Fruit fly (Drosophila melanogaster) whole organism, prepupa: ENCODE data around the gene Marcal1.

Experiments
- Blimp-1 ChIP-seq: fragments of 200-800 bp; sonication (Bioruptor generic); optimal IDR thresholded peaks from 3 replicates; lab custom pipeline; 2017; ENCODE audit warnings: missing biosample characterization, missing genetic modification characterization, mild to moderate bottlenecking, moderate library complexity, missing genetic modification reagents
- CG10631 ChIP-seq: fragments of 200-800 bp; sonication (Bioruptor generic); optimal IDR thresholded peaks from 2 replicates; lab custom pipeline; 2016; ENCODE audit warnings: missing biosample characterization, missing genetic modification characterization
- CG11294 ChIP-seq: fragments of 200-800 bp; sonication (Bioruptor generic); IDR thresholded peaks from 2 replicates; pipeline ENCODE4 v1.3.6; 2022; ENCODE audit warnings: missing biosample characterization, missing genetic modification characterization
- CG11762 ChIP-seq: fragments of 200-800 bp; sonication (Bioruptor generic); optimal IDR thresholded peaks from 3 replicates; lab custom pipeline; 2016; ENCODE audit warnings: missing biosample characterization, missing genetic modification characterization; ENCODE audit not compliant: insufficient read depth
- CG11902 ChIP-seq: fragments of 200-800 bp; sonication (Bioruptor generic); optimal IDR thresholded peaks from 3 replicates; lab custom pipeline; 2016; ENCODE audit warnings: missing biosample characterization, missing genetic modification characterization
- CG15336 ChIP-seq: fragments of 200-800 bp; sonication (Bioruptor generic); IDR thresholded peaks from 2 replicates; pipeline ENCODE4 v1.3.6; 2022; ENCODE audit warnings: missing biosample characterization, missing genetic modification characterization
- CG1621 ChIP-seq: fragments of 200-800 bp; sonication (Bioruptor generic); optimal IDR thresholded peaks from 3 replicates; lab custom pipeline; 2018; ENCODE audit warnings: missing biosample characterization, mild to moderate bottlenecking, missing genetic modification characterization
- CG31627 ChIP-seq: fragments of 200-800 bp; sonication (Bioruptor generic); optimal IDR thresholded peaks from 3 replicates; lab custom pipeline; 2016; ENCODE audit warnings: missing biosample characterization, missing genetic modification characterization
- CG32006 ChIP-seq: fragments of 200-800 bp; sonication (Bioruptor generic); optimal IDR thresholded peaks from 3 replicates; lab custom pipeline; 2017; ENCODE audit warnings: missing biosample characterization, mild to moderate bottlenecking, missing genetic modification characterization
- CG4318 ChIP-seq: fragments of 200-800 bp; sonication (Bioruptor generic); optimal IDR thresholded peaks from 3 replicates; lab custom pipeline; 2017; ENCODE audit warnings: missing biosample characterization, mild to moderate bottlenecking, missing genetic modification characterization
- CG6854 ChIP-seq: fragments of 200-800 bp; sonication (Bioruptor generic); optimal IDR thresholded peaks from 2 replicates; lab custom pipeline; 2017; ENCODE audit warnings: missing biosample characterization, mild to moderate bottlenecking, missing genetic modification characterization
- CG7368 ChIP-seq: fragments of 200-800 bp; sonication (Bioruptor generic); optimal IDR thresholded peaks from 3 replicates; lab custom pipeline; 2016; ENCODE audit warnings: missing biosample characterization, missing genetic modification characterization
- CG8119 ChIP-seq: fragments of 200-800 bp; sonication (Bioruptor generic); IDR thresholded peaks from 3 replicates; pipeline ENCODE4 v1.3.6; 2022; ENCODE audit warnings: missing biosample characterization, missing genetic modification characterization
- CG8632 ChIP-seq: fragments of 200-800 bp; sonication (Bioruptor generic); optimal IDR thresholded peaks from 3 replicates; lab custom pipeline; 2016; ENCODE audit warnings: missing biosample characterization, missing genetic modification characterization
- Eip75B ChIP-seq: fragments of 200-800 bp; sonication (Bioruptor generic); optimal IDR thresholded peaks from 3 replicates; lab custom pipeline; 2016; ENCODE audit warnings: missing biosample characterization, missing genetic modification characterization
- Eip78C ChIP-seq: fragments of 200-800 bp; sonication (Bioruptor generic); peaks from one replicate; lab custom pipeline; 2016; ENCODE audit warnings: missing biosample characterization, missing genetic modification characterization
- Ets21C ChIP-seq: fragments of 200-800 bp; sonication (Bioruptor generic); optimal IDR thresholded peaks from 3 replicates; lab custom pipeline; 2016; ENCODE audit warnings: missing biosample characterization, missing genetic modification characterization
- Hr39 ChIP-seq: fragments of 200-800 bp; sonication (Bioruptor generic); optimal IDR thresholded peaks from 2 replicates; lab custom pipeline; 2016; ENCODE audit warnings: missing biosample characterization, missing genetic modification characterization
- Hr4 ChIP-seq: fragments of 200-800 bp; sonication (Bioruptor generic); optimal IDR thresholded peaks from 3 replicates; lab custom pipeline; 2016; ENCODE audit warnings: missing biosample characterization, missing genetic modification characterization
- Lpt ChIP-seq: fragments of 200-800 bp; sonication (Bioruptor generic); optimal IDR thresholded peaks from 3 replicates; lab custom pipeline; 2016; ENCODE audit warnings: missing biosample characterization, missing genetic modification characterization
- OdsH ChIP-seq: fragments of 200-800 bp; sonication (Bioruptor generic); optimal IDR thresholded peaks from 3 replicates; lab custom pipeline; 2016; ENCODE audit warnings: missing biosample characterization, missing genetic modification characterization
- Smox ChIP-seq: fragments of 200-800 bp; sonication (Bioruptor generic); optimal IDR thresholded peaks from 3 replicates; lab custom pipeline; 2016; ENCODE audit warnings: missing biosample characterization, missing genetic modification characterization
- Sox102F ChIP-seq: fragments of 200-800 bp; sonication (Bioruptor generic); optimal IDR thresholded peaks from 2 replicates; lab custom pipeline; 2016; ENCODE audit warnings: missing biosample characterization, mild to moderate bottlenecking, missing genetic modification characterization
- acj6 ChIP-seq: fragments of 200-800 bp; sonication (Bioruptor generic); optimal IDR thresholded peaks from 3 replicates; lab custom pipeline; 2016; ENCODE audit warnings: missing biosample characterization, missing genetic modification characterization
- cyc ChIP-seq: fragments of 200-800 bp; sonication (Bioruptor generic); optimal IDR thresholded peaks from 3 replicates; lab custom pipeline; 2016; ENCODE audit warnings: missing biosample characterization, missing genetic modification characterization
- dac ChIP-seq: fragments of 200-800 bp; sonication (Bioruptor generic); optimal IDR thresholded peaks from 2 replicates; lab custom pipeline; 2017; ENCODE audit warnings: missing biosample characterization, mild to moderate bottlenecking, missing genetic modification characterization
- dsx ChIP-seq: fragments of 200-800 bp; optimal IDR thresholded peaks from 3 replicates; lab custom pipeline; 2019; ENCODE audit warnings: missing biosample characterization, mild to moderate bottlenecking, missing genetic modification characterization, moderate library complexity; ENCODE audit not compliant: poor library complexity, severe bottlenecking
- eg ChIP-seq: fragments of 200-800 bp; sonication (Bioruptor generic); IDR thresholded peaks from 3 replicates; pipeline ENCODE4 v1.3.6; 2022; ENCODE audit warnings: missing biosample characterization, missing genetic modification characterization
- esn ChIP-seq: fragments of 200-800 bp; sonication (Bioruptor generic); optimal IDR thresholded peaks from 2 replicates; lab custom pipeline; 2016; ENCODE audit warnings: missing biosample characterization, mild to moderate bottlenecking, missing genetic modification characterization, moderate library complexity
- fd59A ChIP-seq: fragments of 200-800 bp; sonication (Bioruptor generic); optimal IDR thresholded peaks from 2 replicates; lab custom pipeline; 2017; ENCODE audit warnings: missing biosample characterization, mild to moderate bottlenecking, missing genetic modification characterization, missing genetic modification reagents
- fd85E ChIP-seq: fragments of 200-800 bp; sonication (Bioruptor generic); optimal IDR thresholded peaks from 3 replicates; lab custom pipeline; 2016; ENCODE audit warnings: missing biosample characterization, missing genetic modification characterization
- fkh ChIP-seq: fragments of 200-800 bp; sonication (Bioruptor generic); optimal IDR thresholded peaks from 3 replicates; lab custom pipeline; 2017; ENCODE audit warnings: missing biosample characterization, mild to moderate bottlenecking, missing genetic modification characterization, moderate library complexity
- lz ChIP-seq: fragments of 200-800 bp; sonication (Bioruptor generic); optimal IDR thresholded peaks from 3 replicates; lab custom pipeline; 2016; ENCODE audit warnings: missing biosample characterization, missing genetic modification characterization
- net ChIP-seq: fragments of 200-800 bp; sonication (Bioruptor generic); optimal IDR thresholded peaks from 3 replicates; lab custom pipeline; 2016; ENCODE audit warnings: missing biosample characterization, missing genetic modification characterization
- pdm3 ChIP-seq: fragments of 200-800 bp; sonication (Bioruptor generic); optimal IDR thresholded peaks from 3 replicates; lab custom pipeline; 2016; ENCODE audit warnings: missing biosample characterization, missing genetic modification characterization
- salr ChIP-seq, 2 experiments: fragments of 200-800 bp; sonication (Bioruptor generic); optimal IDR thresholded peaks; 3 replicates each; lab custom pipeline; 2016 to 2018; ENCODE audit warnings: missing biosample characterization in 2 of 2, missing genetic modification characterization in 2 of 2, mild to moderate bottlenecking in 1 of 2
- ss ChIP-seq, 2 experiments: fragments of 200-800 bp; sonication (Bioruptor generic); optimal IDR thresholded peaks; 2 replicates in 1 of 2; 3 replicates in 1 of 2; lab custom pipeline; 2017 to 2018; ENCODE audit warnings: mild to moderate bottlenecking in 2 of 2, missing biosample characterization in 2 of 2, missing genetic modification characterization in 2 of 2, moderate library complexity in 1 of 2
- svp ChIP-seq: fragments of 200-800 bp; sonication (Bioruptor generic); peaks from one replicate; lab custom pipeline; 2016; ENCODE audit warnings: missing biosample characterization, missing genetic modification characterization
- topi ChIP-seq: fragments of 200-800 bp; sonication (Bioruptor generic); optimal IDR thresholded peaks from 3 replicates; lab custom pipeline; 2016; ENCODE audit warnings: missing biosample characterization, missing genetic modification characterization

Gene Marcal1

DNA sequence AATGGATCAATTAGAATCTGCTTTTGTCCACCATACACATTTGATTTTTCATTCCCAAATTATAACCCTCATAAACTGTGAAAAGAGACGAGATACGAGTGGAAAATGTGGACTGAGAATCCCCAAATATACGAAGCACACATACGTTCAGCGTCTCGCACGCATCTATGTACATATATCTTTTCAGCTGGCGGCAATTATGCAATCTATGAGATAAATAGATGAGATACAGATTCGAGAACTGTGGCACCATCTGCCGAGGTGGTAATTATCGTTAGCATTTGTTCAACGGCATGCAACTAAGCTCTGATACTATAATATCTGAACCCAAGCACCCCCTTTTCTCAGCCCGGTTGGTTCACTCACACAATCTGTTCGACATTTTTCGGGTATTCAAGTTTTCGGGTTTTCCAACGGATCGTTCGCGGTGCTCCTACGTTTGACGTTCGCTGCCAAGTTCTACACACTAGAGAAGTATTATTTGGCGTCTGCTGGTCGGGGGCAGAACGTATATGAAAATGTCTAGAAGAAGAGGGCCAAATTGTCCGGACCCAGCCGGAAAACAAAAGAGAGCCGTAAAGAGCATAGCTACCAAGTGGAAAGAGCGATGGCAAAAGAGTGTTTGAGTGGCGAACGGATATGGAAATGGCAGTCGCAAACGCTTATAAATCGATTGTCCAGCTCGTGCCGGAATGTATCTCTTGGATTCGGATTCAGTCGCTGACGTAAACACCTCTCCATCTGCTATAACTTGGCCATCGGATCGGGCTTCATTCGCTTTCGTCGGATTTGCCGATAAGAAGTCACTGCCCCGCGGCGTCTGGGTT lies 39.9 kb downstream of the Marcal1 start:
- TF ChIP-seq ss (GFP tag; optimal IDR thresholded peaks at IDR 0.05; lab: Kevin White, UChicago) (no peak), esn (GFP tag; lab: Kevin White, UChicago) (no peak), CG11902 (GFP tag; lab: Kevin White, UChicago) (no peak), CG7368 (GFP tag; lab: Kevin White, UChicago) (no peak), Sox102F (GFP tag; lab: Kevin White, UChicago) (no peak), Hr39 (GFP tag; lab: Kevin White, UChicago) (no peak), fkh (GFP tag; lab: Kevin White, UChicago) (no peak), net (GFP tag; lab: Kevin White, UChicago) (no peak), dac (GFP tag; lab: Kevin White, UChicago) (no peak), CG31627 (GFP tag; lab: Kevin White, UChicago) (no peak), CG11762 (no peak), CG8632 (GFP tag; lab: Kevin White, UChicago) (no peak), CG10631 (GFP tag; lab: Kevin White, UChicago) (no peak), topi (GFP tag; lab: Kevin White, UChicago) (no peak), salr (GFP tag; optimal IDR thresholded peaks at IDR 0.05; lab: Kevin White, UChicago) (no peak), Hr4 (GFP tag; lab: Kevin White, UChicago) (no peak), cyc (GFP tag; lab: Kevin White, UChicago) (no peak)

DNA sequence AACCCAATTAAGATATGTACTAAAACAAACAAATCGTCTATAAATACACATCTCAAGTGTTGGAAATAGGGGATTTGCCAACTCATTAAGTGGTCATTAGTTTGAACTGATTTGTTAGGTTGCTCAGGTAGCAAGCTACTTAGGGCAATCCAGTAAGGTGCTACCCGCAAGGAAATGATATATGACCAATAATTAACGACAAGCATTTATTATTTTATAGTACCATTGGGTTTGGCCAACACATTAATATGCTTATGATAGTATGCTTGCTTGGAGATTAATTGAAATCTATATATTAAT lies 40.5 kb downstream of the Marcal1 start:
- no peak for TF ChIP-seq Blimp-1
- peak; percentile 27 for TF ChIP-seq fkh (GFP tag; lab: Kevin White, UChicago)

DNA sequence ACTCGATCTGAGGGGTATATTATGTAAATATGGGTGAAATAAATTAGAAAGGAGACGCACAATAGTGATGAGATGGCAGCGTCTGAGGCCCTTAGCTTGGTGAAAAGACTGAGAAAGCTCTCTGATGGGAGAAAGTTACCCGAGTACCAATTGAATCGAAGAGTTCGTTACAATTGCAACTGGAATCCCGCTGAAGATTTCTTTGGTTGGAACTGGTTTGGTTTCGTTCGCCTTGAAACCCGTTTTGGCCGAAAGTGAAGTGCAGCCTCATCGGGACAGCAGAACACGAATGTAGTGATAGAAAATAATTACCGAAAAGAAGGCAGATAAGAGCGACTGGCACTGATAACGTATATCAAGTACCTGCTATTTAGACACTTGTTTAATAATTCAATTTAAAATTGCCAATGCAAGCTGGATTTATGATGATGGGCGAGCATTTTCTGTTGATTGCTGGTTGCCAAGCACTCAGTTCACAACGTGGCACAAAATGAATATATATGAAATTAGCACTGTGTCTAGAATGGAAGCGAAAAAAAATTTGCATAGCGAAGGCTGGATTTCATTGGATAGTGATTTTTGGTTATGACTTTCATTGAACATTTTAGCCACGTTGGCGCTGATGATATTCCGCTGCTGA lies 41.1 kb downstream of the Marcal1 start:
- TF ChIP-seq Eip75B (GFP tag; lab: Kevin White, UChicago) (no peak), CG8119 (GFP tag; lab: Robert Waterston, UW) (no peak), esn (GFP tag; lab: Kevin White, UChicago) (no peak), CG10631 (GFP tag; lab: Kevin White, UChicago) (no peak), pdm3 (GFP tag; lab: Kevin White, UChicago) (no peak), Eip78C (peak; percentile 58), Ets21C (GFP tag; lab: Kevin White, UChicago) (no peak), Blimp-1 (peak; percentile 94), svp (GFP tag; lab: Kevin White, UChicago) (no peak), dsx (GFP tag; lab: Kevin White, UChicago) (no peak), CG11294 (no peak)

DNA sequence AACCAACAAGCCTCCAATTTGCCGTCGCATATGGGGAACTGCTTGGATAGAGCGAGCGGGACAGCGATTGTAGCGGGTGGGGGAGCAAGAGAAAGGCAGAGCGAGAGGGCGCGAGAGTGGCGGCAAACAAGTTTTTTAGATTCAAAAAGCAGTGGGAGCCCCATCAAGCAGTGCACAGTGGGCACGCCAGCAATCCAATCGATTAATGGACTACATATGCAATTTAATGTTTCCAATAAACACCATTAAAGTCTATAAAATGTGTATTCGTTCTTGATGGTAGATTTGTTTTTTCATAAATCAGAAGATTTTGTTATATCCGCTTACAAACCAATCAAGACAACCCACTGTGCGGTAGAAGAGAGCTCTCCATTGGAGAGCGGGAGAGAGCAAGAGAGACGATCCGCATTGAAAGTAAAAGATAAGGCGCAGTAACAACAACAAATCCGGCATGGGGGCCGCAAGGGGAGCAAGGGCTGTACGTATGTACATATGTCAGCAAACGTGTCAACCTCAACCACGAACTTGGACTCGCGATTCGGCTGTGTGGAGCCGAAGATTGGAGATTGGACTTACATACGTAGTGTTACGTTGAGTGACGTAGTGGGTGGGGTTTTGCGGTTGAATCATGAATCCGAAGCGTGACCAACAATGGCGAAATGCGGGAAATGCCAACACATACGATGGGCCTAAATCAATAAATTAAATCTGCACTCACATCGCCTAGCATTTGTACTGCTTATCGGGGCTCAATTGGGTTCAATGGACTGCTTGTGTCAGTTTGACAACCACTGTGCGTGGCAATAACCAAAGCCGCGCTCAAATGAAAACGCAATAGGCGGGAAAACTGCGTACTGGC lies 42.3 kb downstream of the Marcal1 start:
- TF ChIP-seq OdsH (peak; percentile 99), CG11762 (peak; percentile 99), CG6854 (GFP tag; lab: Kevin White, UChicago) (peak; percentile 98), Blimp-1 (peak; percentile 97), CG15336 (peak; percentile 99), lz (GFP tag; lab: Kevin White, UChicago) (peak; percentile 99), pdm3 (GFP tag; lab: Kevin White, UChicago) (peak; percentile 99), Ets21C (GFP tag; lab: Kevin White, UChicago) (peak; percentile 99), CG11902 (GFP tag; lab: Kevin White, UChicago) (peak; percentile 99), CG4318 (GFP tag; lab: Kevin White, UChicago) (peak; percentile 99), Eip75B (GFP tag; lab: Kevin White, UChicago) (peak; percentile 99), fd59A (GFP tag; lab: Kevin White, UChicago) (peak; percentile 98), Hr4 (GFP tag; lab: Kevin White, UChicago) (peak; percentile 100), eg (GFP tag; lab: Robert Waterston, UW) (peak; percentile 99), Smox (GFP tag; lab: Kevin White, UChicago) (peak; percentile 99), CG1621 (tag; lab: Kevin White, UChicago) (peak; percentile 99), Lpt (GFP tag; lab: Kevin White, UChicago) (peak; percentile 100), Eip78C (peak; percentile 100), Hr39 (GFP tag; lab: Kevin White, UChicago) (peak; percentile 99), ss (GFP tag; optimal IDR thresholded peaks at IDR 0.05; lab: Kevin White, UChicago) (peak; percentile 95 to 98), salr (GFP tag; optimal IDR thresholded peaks at IDR 0.05; lab: Kevin White, UChicago) (peak; percentile 98 to 99), acj6 (GFP tag; lab: Kevin White, UChicago) (peak; percentile 99), CG32006 (GFP tag; lab: Kevin White, UChicago) (peak; percentile 100), fd85E (GFP tag; lab: Kevin White, UChicago) (peak; percentile 98)
